Fruit fly (Drosophila melanogaster) whole organism, embryonic: ENCODE measurements around the gene CG8526.

Experiments used
- Antp ChIP-seq: fragments of 200-800 bp; sonication (Bioruptor generic); optimal IDR thresholded peaks from 3 replicates; lab custom pipeline; 2016; ENCODE audit warnings: missing biosample characterization, missing genetic modification characterization
- Asciz ChIP-seq: fragments of 200-800 bp; sonication (Bioruptor generic); optimal IDR thresholded peaks from 2 replicates; lab custom pipeline; 2017; ENCODE audit warnings: missing biosample characterization, mild to moderate bottlenecking, missing genetic modification characterization, missing genetic modification reagents
- B-H1 ChIP-seq: fragments of 200-800 bp; sonication (Bioruptor generic); IDR thresholded peaks from 3 replicates; pipeline ENCODE4 v1.3.6; 2022; ENCODE audit warnings: missing biosample characterization, missing genetic modification characterization
- B-H2 ChIP-seq: fragments of 200-800 bp; sonication (Bioruptor generic); optimal IDR thresholded peaks from 2 replicates; lab custom pipeline; 2018; ENCODE audit warnings: missing biosample characterization, mild to moderate bottlenecking, missing genetic modification characterization
- CG10147 ChIP-seq: fragments of 200-800 bp; sonication (Bioruptor generic); optimal IDR thresholded peaks from 2 replicates; lab custom pipeline; 2019; ENCODE audit warnings: missing biosample characterization, mild to moderate bottlenecking, missing genetic modification characterization, moderate library complexity
- CG10431 ChIP-seq: fragments of 200-800 bp; sonication (Bioruptor generic); optimal IDR thresholded peaks from 3 replicates; lab custom pipeline; 2018; ENCODE audit warnings: missing biosample characterization, mild to moderate bottlenecking, missing genetic modification characterization
- CG12236 ChIP-seq: fragments of 200-800 bp; sonication (Bioruptor generic); optimal IDR thresholded peaks from 2 replicates; lab custom pipeline; 2016; ENCODE audit warnings: missing biosample characterization, missing genetic modification characterization
- CG12391 ChIP-seq: fragments of 200-800 bp; sonication (Bioruptor generic); optimal IDR thresholded peaks from 3 replicates; lab custom pipeline; 2018; ENCODE audit warnings: missing biosample characterization, mild to moderate bottlenecking, missing genetic modification characterization, moderate library complexity
- CG15696 ChIP-seq: fragments of 200-800 bp; sonication (Bioruptor generic); optimal IDR thresholded peaks from 2 replicates; lab custom pipeline; 2019; ENCODE audit warnings: missing biosample characterization, mild to moderate bottlenecking, missing genetic modification characterization, moderate library complexity
- CG16813 ChIP-seq: fragments of 200-800 bp; sonication (Bioruptor generic); IDR thresholded peaks from 3 replicates; pipeline ENCODE4 v1.3.6; 2022; ENCODE audit warnings: missing biosample characterization, missing genetic modification characterization; ENCODE audit not compliant: partially characterized antibody
- CG17361 ChIP-seq: fragments of 200-800 bp; sonication (Bioruptor generic); IDR thresholded peaks from 3 replicates; pipeline ENCODE4 v1.3.6; 2022; ENCODE audit warnings: missing biosample characterization, missing genetic modification characterization
- CG18476 ChIP-seq: fragments of 200-800 bp; sonication (Bioruptor generic); optimal IDR thresholded peaks from 2 replicates; lab custom pipeline; 2016; ENCODE audit warnings: missing biosample characterization, mild to moderate bottlenecking, missing genetic modification characterization
- CG30020 ChIP-seq: fragments of 200-800 bp; optimal IDR thresholded peaks from 2 replicates; lab custom pipeline; 2019; ENCODE audit warnings: missing biosample characterization, mild to moderate bottlenecking, missing genetic modification characterization, moderate library complexity
- CG32532 ChIP-seq: fragments of 200-800 bp; sonication (Bioruptor generic); IDR thresholded peaks from 2 replicates; pipeline ENCODE4 v1.3.6; 2022; ENCODE audit warnings: missing biosample characterization, missing genetic modification characterization
- CG4730 ChIP-seq: fragments of 200-800 bp; sonication (Bioruptor generic); IDR thresholded peaks from 2 replicates; pipeline ENCODE4 v1.3.6; 2022; ENCODE audit warnings: missing biosample characterization, missing genetic modification characterization
- CG4820 ChIP-seq: fragments of 200-800 bp; sonication (Bioruptor generic); optimal IDR thresholded peaks from 3 replicates; lab custom pipeline; 2016; ENCODE audit warnings: missing biosample characterization, missing genetic modification characterization
- CG6654 ChIP-seq: fragments of 200-800 bp; sonication (Bioruptor generic); optimal IDR thresholded peaks from 2 replicates; lab custom pipeline; 2017; ENCODE audit warnings: missing biosample characterization, mild to moderate bottlenecking, missing genetic modification characterization
- CG7839 ChIP-seq: fragments of 200-800 bp; sonication (Bioruptor generic); optimal IDR thresholded peaks from 3 replicates; lab custom pipeline; 2018; ENCODE audit warnings: missing biosample characterization, mild to moderate bottlenecking, missing genetic modification characterization, moderate library complexity
- CG9215 ChIP-seq: fragments of 200-800 bp; sonication (Bioruptor generic); IDR thresholded peaks from 2 replicates; pipeline ENCODE4 v1.3.6; 2022; ENCODE audit warnings: missing biosample characterization, missing genetic modification characterization
- D ChIP-seq, 2 experiments: fragments of 200-800 bp in 1 of 2; fragments of >200 bp in 1 of 2; sonication (Bioruptor generic) in 1 of 2; optimal IDR thresholded peaks; 2 replicates in 1 of 2; 3 replicates in 1 of 2; lab custom pipeline; 2017; ENCODE audit warnings: mild to moderate bottlenecking in 1 of 2, missing biosample characterization in 1 of 2, missing genetic modification characterization in 1 of 2, missing genetic modification reagents in 1 of 2
- Dad ChIP-seq: fragments of 200-800 bp; sonication (Bioruptor generic); optimal IDR thresholded peaks from 3 replicates; lab custom pipeline; 2016; ENCODE audit warnings: missing biosample characterization, missing genetic modification characterization
- ERR ChIP-seq: fragments of 200-800 bp; sonication (Bioruptor generic); optimal IDR thresholded peaks from 2 replicates; lab custom pipeline; 2016; ENCODE audit warnings: missing biosample characterization, missing genetic modification characterization
- Fer3 ChIP-seq: fragments of 200-800 bp; sonication (Bioruptor generic); optimal IDR thresholded peaks from 2 replicates; lab custom pipeline; 2018; ENCODE audit warnings: missing biosample characterization, mild to moderate bottlenecking, missing genetic modification characterization, moderate library complexity
- HLH3B ChIP-seq: fragments of 200-800 bp; sonication (Bioruptor generic); IDR thresholded peaks from 2 replicates; pipeline ENCODE4 v1.3.6; 2022; ENCODE audit warnings: missing biosample characterization, missing genetic modification characterization
- HmgD ChIP-seq: fragments of 200-800 bp; sonication (Bioruptor generic); optimal IDR thresholded peaks from 3 replicates; lab custom pipeline; 2016; ENCODE audit warnings: missing biosample characterization, missing genetic modification characterization
- HmgZ ChIP-seq: fragments of 200-800 bp; sonication (Bioruptor generic); optimal IDR thresholded peaks from 2 replicates; lab custom pipeline; 2018; ENCODE audit warnings: missing biosample characterization, mild to moderate bottlenecking, missing genetic modification characterization
- Mes4 ChIP-seq: fragments of 200-800 bp; sonication (Bioruptor generic); optimal IDR thresholded peaks from 2 replicates; lab custom pipeline; 2016; ENCODE audit warnings: missing biosample characterization, missing genetic modification characterization
- Neu2 ChIP-seq: fragments of 200-800 bp; sonication (Bioruptor generic); optimal IDR thresholded peaks from 3 replicates; lab custom pipeline; 2016; ENCODE audit warnings: missing biosample characterization, missing genetic modification characterization, borderline replicate concordance
- Opbp ChIP-seq: fragments of 200-800 bp; sonication (Bioruptor generic); IDR thresholded peaks from 3 replicates; pipeline ENCODE4 v1.3.6; 2022; ENCODE audit warnings: missing biosample characterization, missing genetic modification characterization; ENCODE audit not compliant: partially characterized antibody
- Side ChIP-seq: fragments of 200-800 bp; sonication (Bioruptor generic); optimal IDR thresholded peaks from 2 replicates; lab custom pipeline; 2016; ENCODE audit warnings: missing biosample characterization, missing genetic modification characterization
- Spps ChIP-seq: fragments of 200-800 bp; sonication (Bioruptor generic); optimal IDR thresholded peaks from 2 replicates; lab custom pipeline; 2018; ENCODE audit warnings: missing biosample characterization, mild to moderate bottlenecking, missing genetic modification characterization
- Trl ChIP-seq, 3 experiments: fragments of >200 bp in 2 of 3; fragments of 200-800 bp in 1 of 3; sonication (Bioruptor generic) in 1 of 3; optimal IDR thresholded peaks; 2 replicates in 1 of 3; 3 replicates in 2 of 3; lab custom pipeline; 2016 to 2017; ENCODE audit warnings: missing biosample characterization in 1 of 3, missing genetic modification characterization in 1 of 3
- ara ChIP-seq: fragments of 200-800 bp; sonication (Bioruptor generic); IDR thresholded peaks from 2 replicates; pipeline ENCODE4 v1.3.6; 2022; ENCODE audit warnings: missing biosample characterization, missing genetic modification characterization
- az2 ChIP-seq: fragments of 200-800 bp; sonication (Bioruptor generic); optimal IDR thresholded peaks from 3 replicates; lab custom pipeline; 2016; ENCODE audit warnings: missing biosample characterization, missing genetic modification characterization
- bcd ChIP-seq: fragments of 200-800 bp; sonication (Bioruptor generic); optimal IDR thresholded peaks from 2 replicates; lab custom pipeline; 2017; ENCODE audit warnings: missing biosample characterization, mild to moderate bottlenecking, missing genetic modification characterization
- cad ChIP-seq: fragments of >200 bp; optimal IDR thresholded peaks from 2 replicates; lab custom pipeline; 2017; ENCODE audit warnings: missing biosample characterization, missing genetic modification characterization
- dan ChIP-seq: fragments of 200-800 bp; sonication (Bioruptor generic); IDR thresholded peaks from 2 replicates; pipeline ENCODE4 v1.3.6; 2022; ENCODE audit warnings: missing biosample characterization, missing genetic modification characterization
- dm ChIP-seq: fragments of 200-800 bp; sonication (Bioruptor generic); optimal IDR thresholded peaks from 3 replicates; lab custom pipeline; 2016; ENCODE audit warnings: missing biosample characterization, missing genetic modification characterization
- esg ChIP-seq: fragments of 200-800 bp; sonication (Bioruptor generic); conservative IDR thresholded peaks from 2 replicates; pipeline ENCODE4 v1.3.6; 2022; ENCODE audit warnings: missing biosample characterization, missing genetic modification characterization
- gfzf ChIP-seq: fragments of 200-800 bp; sonication (Bioruptor generic); optimal IDR thresholded peaks from 2 replicates; lab custom pipeline; 2016; ENCODE audit warnings: missing biosample characterization, mild to moderate bottlenecking, missing genetic modification characterization, moderate library complexity
- ken ChIP-seq: fragments of 200-800 bp; sonication (Bioruptor generic); IDR thresholded peaks from 3 replicates; pipeline ENCODE4 v1.3.6; 2022; ENCODE audit warnings: missing biosample characterization, missing genetic modification characterization
- mam ChIP-seq: fragments of 200-800 bp; sonication (Bioruptor generic); optimal IDR thresholded peaks from 3 replicates; lab custom pipeline; 2016; ENCODE audit warnings: missing biosample characterization, missing genetic modification characterization
- mirr ChIP-seq: fragments of 200-800 bp; sonication (Bioruptor generic); optimal IDR thresholded peaks from 3 replicates; lab custom pipeline; 2018; ENCODE audit warnings: missing biosample characterization, mild to moderate bottlenecking, missing genetic modification characterization
- oc ChIP-seq: fragments of 200-800 bp; sonication (Bioruptor generic); optimal IDR thresholded peaks from 2 replicates; lab custom pipeline; 2018; ENCODE audit warnings: missing biosample characterization, mild to moderate bottlenecking, missing genetic modification characterization, moderate library complexity
- onecut ChIP-seq: fragments of 200-800 bp; sonication (Bioruptor generic); IDR thresholded peaks from 2 replicates; pipeline ENCODE4 v1.3.6; 2022; ENCODE audit warnings: missing biosample characterization, missing genetic modification characterization
- p53 ChIP-seq: fragments of 200-800 bp; sonication (Bioruptor generic); optimal IDR thresholded peaks from 2 replicates; lab custom pipeline; 2016; ENCODE audit warnings: missing biosample characterization, missing genetic modification characterization
- sisA ChIP-seq: fragments of 200-800 bp; sonication (Bioruptor generic); IDR thresholded peaks from 2 replicates; pipeline ENCODE4 v1.3.6; 2022; ENCODE audit warnings: missing biosample characterization, missing genetic modification characterization
- slp2 ChIP-seq: fragments of 200-800 bp; sonication (Bioruptor generic); optimal IDR thresholded peaks from 2 replicates; lab custom pipeline; 2016; ENCODE audit warnings: missing biosample characterization, missing genetic modification characterization
- sna ChIP-seq: fragments of 200-800 bp; sonication (Bioruptor generic); IDR thresholded peaks from 2 replicates; pipeline ENCODE4 v1.3.6; 2022; ENCODE audit warnings: missing biosample characterization, missing genetic modification characterization; ENCODE audit not compliant: partially characterized antibody

Gene CG8526

dm6 chr3R:9759360-9760191, 41.5 kb upstream of the CG8526 start, which contains the start of gene Mpi (continued):
- TF ChIP-seq cad = no peak
- peak; percentile 39 for TF ChIP-seq gfzf (GFP tag; lab: Kevin White, UChicago)
- no peak for TF ChIP-seq ara (GFP tag; lab: Robert Waterston, UW)
- no peak for TF ChIP-seq Antp (GFP tag; lab: Kevin White, UChicago)
- no peak for TF ChIP-seq HmgD
- no peak for TF ChIP-seq slp2 (GFP tag; lab: Kevin White, UChicago)
- TF ChIP-seq oc (tag; lab: Kevin White, UChicago) = no peak
- TF ChIP-seq sisA = no peak
- no peak for TF ChIP-seq esg (GFP tag; lab: Robert Waterston, UW)
- no peak for TF ChIP-seq onecut (GFP tag; lab: Robert Waterston, UW)
- peak; percentile 52; the same call in 1 of the 3 replicates for TF ChIP-seq CG16813
- no peak for TF ChIP-seq mam
- no peak for TF ChIP-seq CG4730 (GFP tag; lab: Robert Waterston, UW)
- TF ChIP-seq CG12391 (tag; lab: Kevin White, UChicago) = peak; percentile 50
- no peak for TF ChIP-seq Spps (tag; lab: Kevin White, UChicago)
- TF ChIP-seq ERR (GFP tag; lab: Kevin White, UChicago) = peak; percentile 97
- no peak for TF ChIP-seq mirr
- TF ChIP-seq dm (GFP tag; lab: Kevin White, UChicago) = no peak
- TF ChIP-seq CG32532 (GFP tag; lab: Robert Waterston, UW) = peak; percentile 42
- no peak for TF ChIP-seq Fer3 (tag; lab: Kevin White, UChicago)
- no peak for TF ChIP-seq CG6654 (GFP tag; lab: Kevin White, UChicago)
- TF ChIP-seq CG4820 (GFP tag; lab: Kevin White, UChicago) = peak; percentile 7
- TF ChIP-seq CG10147 (GFP tag; lab: Kevin White, UChicago) = no peak
- no peak for TF ChIP-seq dan (GFP tag; lab: Robert Waterston, UW)
- TF ChIP-seq Trl (optimal IDR thresholded peaks at IDR 0.05; lab: Kevin White, UChicago) = no peak
- TF ChIP-seq Trl (GFP tag; optimal IDR thresholded peaks at IDR 0.05; lab: Kevin White, UChicago) = no peak
- no peak for TF ChIP-seq Opbp (GFP tag; lab: Robert Waterston, UW)
- peak; percentile 37 for TF ChIP-seq HmgZ (tag; lab: Kevin White, UChicago)
- TF ChIP-seq CG17361 = no peak; the same call in 1 of the 3 replicates
- no peak for TF ChIP-seq CG10431
- no peak for TF ChIP-seq bcd (GFP tag; lab: Kevin White, UChicago)
- TF ChIP-seq CG7839 (tag; lab: Kevin White, UChicago) = no peak
- no peak for TF ChIP-seq Mes4 (GFP tag; lab: Kevin White, UChicago)
- TF ChIP-seq Neu2 (GFP tag; lab: Kevin White, UChicago) = no peak
- TF ChIP-seq Asciz (GFP tag; lab: Kevin White, UChicago) = no peak
- TF ChIP-seq CG18476 = no peak
- no peak for TF ChIP-seq p53 (GFP tag; lab: Kevin White, UChicago)
- TF ChIP-seq B-H1 (GFP tag; lab: Robert Waterston, UW) = no peak; the same call in 2 of the 3 replicates
- TF ChIP-seq sna = 0 out of 2 replicates have a peak, but pooled peaks have one; percentile 50
- TF ChIP-seq B-H2 = peak; percentile 36
- no peak for TF ChIP-seq HLH3B (GFP tag; lab: Robert Waterston, UW)
- TF ChIP-seq CG12236 (GFP tag; lab: Kevin White, UChicago) = no peak
- TF ChIP-seq ken = no peak
- TF ChIP-seq CG30020 (tag; lab: Kevin White, UChicago) = peak; percentile 70
- no peak for TF ChIP-seq Side (GFP tag; lab: Kevin White, UChicago)
- TF ChIP-seq D (optimal IDR thresholded peaks at IDR 0.05; lab: Kevin White, UChicago) = peak; percentile 21
- no peak for TF ChIP-seq D (GFP tag; optimal IDR thresholded peaks at IDR 0.05; lab: Kevin White, UChicago)
- TF ChIP-seq az2 (GFP tag; lab: Kevin White, UChicago) = peak; percentile 37
- peak; percentile 34 for TF ChIP-seq CG15696 (tag; lab: Kevin White, UChicago)
- no peak for TF ChIP-seq CG9215
- no peak for TF ChIP-seq Dad
